Worm (Caenorhabditis elegans): Measurements from ENCODE around the gene srbc-54.
A peak's percentile ranks its signal among the peaks of the same experiment; 100 is the strongest.

The srbc-54 gene

DNA sequence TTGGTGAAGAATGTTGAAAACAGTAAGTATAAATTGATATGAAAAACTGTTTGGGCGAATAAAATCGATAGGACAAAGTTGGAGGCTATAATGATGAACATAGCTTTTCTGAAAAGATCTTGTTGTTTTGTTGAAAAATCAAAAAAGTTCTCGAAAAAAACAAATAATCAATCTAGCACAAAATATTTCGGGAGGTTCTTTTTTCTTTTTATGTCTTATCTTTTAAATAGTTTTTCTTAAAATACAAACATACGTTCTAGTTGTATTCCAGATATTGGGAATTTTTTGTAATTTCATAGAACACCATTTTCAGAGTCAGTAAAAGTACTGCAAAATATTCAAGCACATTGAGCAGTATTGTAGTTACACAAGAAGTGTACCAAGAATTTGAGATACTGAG lies 3.6 kb downstream of the srbc-54 start, which contains the start of gene srbc-55:
Gene srbc-55, minus strand, starts transcription at position 101 of the 400 bp plus-strand sequence.
- no peak for TF ChIP-seq ces-1 (GFP tag; optimal IDR thresholded peaks at IDR 0.05)
- TF ChIP-seq snpc-1.2 (GFP tag; IDR thresholded peaks at IDR 0.05): no peak
- no peak for TF ChIP-seq dmd-8 (GFP tag; IDR thresholded peaks at IDR 0.05)
- TF ChIP-seq aly-2 (tag; optimal IDR thresholded peaks at IDR 0.05): no peak
- TF ChIP-seq pqm-1 (tag; optimal IDR thresholded peaks at IDR 0.05): no peak
- TF ChIP-seq D1046.2 (GFP tag; IDR thresholded peaks at IDR 0.05): no peak
- TF ChIP-seq madf-5 (GFP tag; IDR thresholded peaks at IDR 0.05): no peak
- TF ChIP-seq rbr-2 (tag; optimal IDR thresholded peaks at IDR 0.05): no peak
- no peak for TF ChIP-seq lsy-2 (tag; optimal IDR thresholded peaks at IDR 0.05)
- no peak for TF ChIP-seq Y5F2A.4 (GFP tag; optimal IDR thresholded peaks at IDR 0.05)
- TF ChIP-seq aha-1 (tag): no peak
- TF ChIP-seq spr-3 (GFP tag; optimal IDR thresholded peaks at IDR 0.05): no peak

DNA sequence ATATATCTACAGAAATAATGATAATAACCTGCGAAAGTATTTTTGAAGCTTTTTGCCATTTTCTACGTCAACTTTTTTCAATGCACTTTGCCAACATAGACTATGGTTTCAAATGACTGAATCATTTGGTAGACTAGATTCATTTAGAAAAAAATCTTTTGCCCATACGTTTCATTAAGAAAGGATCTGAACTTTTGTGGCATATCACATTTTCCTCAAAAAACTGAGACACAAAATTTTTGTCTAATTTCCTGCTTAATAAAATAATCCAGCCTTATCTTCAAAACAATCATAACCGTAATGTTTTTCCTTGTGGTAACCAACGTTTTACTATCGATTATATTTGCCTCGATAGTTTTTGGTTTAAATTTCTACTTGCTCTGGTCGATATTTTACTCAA lies 7.4 kb downstream of the srbc-54 start, which contains the start of gene srbc-51:
Gene srbc-51, plus strand, starts transcription at position 301 of the 400 bp plus-strand sequence.
- TF ChIP-seq aha-1 (tag) (peak; percentile 59), tra-1 (GFP tag; IDR thresholded peaks at IDR 0.05) (no peak)

DNA sequence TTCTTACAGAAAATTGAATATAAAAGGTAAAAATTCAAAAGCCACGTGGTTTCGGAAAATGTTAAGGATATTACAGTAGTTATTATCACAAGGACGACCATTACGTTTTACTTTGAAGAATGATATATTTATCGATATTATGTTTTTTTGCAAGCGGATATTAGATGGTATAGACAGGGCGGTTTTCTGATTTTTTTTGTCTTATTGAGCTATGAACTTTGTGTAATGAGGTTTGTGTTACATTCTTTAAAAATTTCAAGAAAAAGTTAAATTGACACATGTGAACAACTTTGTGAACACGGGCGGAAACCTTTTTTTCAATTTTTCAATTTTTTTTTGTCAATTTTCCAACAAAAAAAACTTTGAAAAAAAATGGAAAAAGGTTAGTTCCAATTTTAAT lies 8.7 kb downstream of the srbc-54 start, which contains the start of gene srbc-50:
Gene srbc-50, minus strand, starts transcription at position 101 of the 400 bp plus-strand sequence.
- TF ChIP-seq lin-1 (GFP tag; IDR thresholded peaks at IDR 0.05): no peak
- TF ChIP-seq T26A8.4 (GFP tag; IDR thresholded peaks at IDR 0.05): no peak
- TF ChIP-seq mep-1 (tag; optimal IDR thresholded peaks at IDR 0.05): no peak

DNA sequence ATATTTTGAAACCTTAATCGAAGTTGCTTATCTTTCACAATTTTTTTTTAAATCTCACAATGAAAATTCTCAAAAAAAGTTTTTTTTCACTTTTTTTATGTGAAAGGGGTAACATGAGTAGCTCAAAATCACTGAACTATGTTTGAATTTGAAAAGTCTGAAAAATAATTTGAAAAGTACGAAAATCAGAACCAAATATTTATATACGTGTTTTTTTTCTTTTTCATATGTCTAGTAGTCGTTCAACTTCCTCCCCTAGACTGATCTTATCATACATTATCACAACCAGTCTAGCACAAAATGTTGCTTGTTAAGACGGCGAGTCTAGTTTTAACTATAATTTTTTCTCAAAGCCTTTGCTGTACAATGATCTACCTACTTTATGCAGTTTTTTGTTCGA lies 12.1 kb downstream of the srbc-54 start, which contains the start of gene srbc-49:
Gene srbc-49, plus strand, starts transcription at position 301 of the 400 bp plus-strand sequence.
- no peak for TF ChIP-seq egl-27 (tag; optimal IDR thresholded peaks at IDR 0.05)
- TF ChIP-seq nhr-237 (tag; optimal IDR thresholded peaks at IDR 0.05): no peak
- TF ChIP-seq nhr-10 (tag; optimal IDR thresholded peaks at IDR 0.05): no peak
- no peak for TF ChIP-seq unc-39 (tag; optimal IDR thresholded peaks at IDR 0.05)
- no peak for TF ChIP-seq nhr-111 (GFP tag; optimal IDR thresholded peaks at IDR 0.05)
- no peak for TF ChIP-seq rbr-2 (tag; optimal IDR thresholded peaks at IDR 0.05)
- no peak for TF ChIP-seq dmd-9 (GFP tag; IDR thresholded peaks at IDR 0.05)
- TF ChIP-seq dve-1 (tag; optimal IDR thresholded peaks at IDR 0.05; ENCODE audit: insufficient read depth): no peak
- TF ChIP-seq nhr-48 (tag; optimal IDR thresholded peaks at IDR 0.05): no peak
- TF ChIP-seq F26F4.8 (GFP tag; conservative IDR thresholded peaks at IDR 0.05): no peak
- TF ChIP-seq hif-1 (tag; optimal IDR thresholded peaks at IDR 0.05): no peak
- no peak for TF ChIP-seq daf-8 (GFP tag; IDR thresholded peaks at IDR 0.05)
- no peak for TF ChIP-seq nhr-76 (tag; optimal IDR thresholded peaks at IDR 0.05)
- no peak for TF ChIP-seq T26A8.4 (GFP tag; IDR thresholded peaks at IDR 0.05)
- TF ChIP-seq aha-1 (tag): no peak
- TF ChIP-seq skn-1 (tag; optimal IDR thresholded peaks at IDR 0.05): no peak
- TF ChIP-seq daf-12 (tag; optimal IDR thresholded peaks at IDR 0.05): no peak

DNA sequence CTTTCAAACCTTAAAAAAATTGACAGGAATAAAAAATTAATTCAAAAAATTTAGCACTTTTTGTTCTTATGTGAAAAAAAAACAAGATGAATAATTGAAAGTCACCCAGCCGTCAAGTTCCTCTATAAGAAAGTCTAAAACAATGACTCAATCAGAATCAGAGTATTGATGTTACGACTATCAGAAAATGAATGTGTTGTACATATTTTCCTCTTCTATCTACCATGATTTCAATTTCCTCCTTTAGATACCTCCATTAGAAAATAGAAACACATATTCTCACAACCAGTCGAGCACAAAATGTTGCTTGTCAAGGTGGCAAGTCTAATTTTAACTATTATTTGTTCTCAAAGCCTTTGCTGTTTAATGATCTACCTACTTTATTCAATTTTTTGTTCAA lies 13.5 kb downstream of the srbc-54 start, which contains the start of gene srbc-48:
Gene srbc-48, plus strand, starts transcription at position 301 of the 400 bp plus-strand sequence.
- TF ChIP-seq aha-1 (tag) (peak; percentile 36), nhr-111 (GFP tag; optimal IDR thresholded peaks at IDR 0.05) (no peak), Y48G9A.11 (GFP tag; IDR thresholded peaks at IDR 0.05) (no peak), fos-1 (tag; optimal IDR thresholded peaks at IDR 0.05) (no peak)

DNA sequence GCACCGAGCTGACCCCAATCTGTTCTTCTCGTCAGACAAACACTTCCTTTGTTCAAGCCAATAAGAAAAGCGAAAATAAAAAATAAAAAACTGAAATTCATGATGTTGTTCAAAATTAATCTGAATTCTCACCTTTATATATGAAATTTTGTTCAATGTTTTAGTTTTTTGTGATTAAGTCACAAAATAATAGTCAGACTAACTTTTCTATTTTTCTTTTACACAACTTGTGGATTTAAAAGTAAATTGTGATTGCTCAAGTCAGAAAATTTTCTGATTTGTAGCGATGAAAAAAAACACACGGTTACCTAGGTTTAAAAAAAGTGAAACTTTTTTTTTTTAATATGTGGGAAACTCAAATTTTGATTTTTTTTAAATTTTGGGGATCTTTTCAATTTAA lies 15.8 kb downstream of the srbc-54 start, which contains the start of gene abf-3:
Gene abf-3, minus strand, starts transcription at position 101 of the 400 bp plus-strand sequence.
- no peak for TF ChIP-seq lir-3 (tag; optimal IDR thresholded peaks at IDR 0.05)
- peak; percentile 18 for TF ChIP-seq aha-1 (tag)
- TF ChIP-seq ama-1 (optimal IDR thresholded peaks at IDR 0.05): no peak

All from whole organism, L4 larva.